Worm (Caenorhabditis elegans) whole organism, early embryonic: Measurements from ENCODE around the gene T22C8.6.

Source experiments
- B0310.2 ChIP-seq: sonication (generic microtip); optimal IDR thresholded peaks from 2 replicates; lab custom pipeline; 2016; ENCODE audit warnings: mild to moderate bottlenecking, missing genetic modification characterization, missing compliant biosample characterization
- F13C5.2 ChIP-seq: sonication (generic microtip); optimal IDR thresholded peaks from 2 replicates; lab custom pipeline; 2017; ENCODE audit warnings: mild to moderate bottlenecking, missing genetic modification characterization, inconsistent platforms, missing compliant biosample characterization
- aly-1 ChIP-seq: sonication (generic microtip); optimal IDR thresholded peaks from 2 replicates; lab custom pipeline; 2016; ENCODE audit warnings: missing genetic modification characterization, missing compliant biosample characterization
- ama-1 ChIP-seq: fragments of 150-350 bp; optimal IDR thresholded peaks from 2 replicates; lab custom pipeline; 2014
- ceh-13 ChIP-seq: fragments of 200-800 bp; sonication (Bioruptor generic); optimal IDR thresholded peaks from 2 replicates; lab custom pipeline; 2018; ENCODE audit warnings: mild to moderate bottlenecking, missing genetic modification characterization, missing compliant biosample characterization
- ceh-36 ChIP-seq: sonication (generic microtip); optimal IDR thresholded peaks from 2 replicates; lab custom pipeline; 2016; ENCODE audit warnings: missing genetic modification characterization, inconsistent platforms, missing compliant biosample characterization
- hmbx-1 ChIP-seq: sonication (generic microtip); optimal IDR thresholded peaks from 2 replicates; lab custom pipeline; 2016; ENCODE audit warnings: mild to moderate bottlenecking, missing genetic modification characterization, missing compliant biosample characterization
- hnd-1 ChIP-seq: sonication (generic microtip); optimal IDR thresholded peaks from 2 replicates; lab custom pipeline; 2016; ENCODE audit warnings: missing genetic modification characterization, missing compliant biosample characterization
- pes-1 ChIP-seq: fragments of 200-800 bp; sonication (Bioruptor generic); IDR thresholded peaks from 2 replicates; pipeline ENCODE4 v1.3.6; 2022; ENCODE audit warnings: missing genetic modification reagents, missing genetic modification characterization, missing compliant biosample characterization
- sea-1 ChIP-seq: fragments of 200-800 bp; sonication (Bioruptor generic); conservative IDR thresholded peaks from 2 replicates; pipeline ENCODE4 v1.3.6; 2022; ENCODE audit warnings: missing genetic modification characterization, missing compliant biosample characterization
- tra-4 ChIP-seq: sonication (generic microtip); optimal IDR thresholded peaks from 2 replicates; lab custom pipeline; 2017; ENCODE audit warnings: missing genetic modification characterization, missing compliant biosample characterization

DNA sequence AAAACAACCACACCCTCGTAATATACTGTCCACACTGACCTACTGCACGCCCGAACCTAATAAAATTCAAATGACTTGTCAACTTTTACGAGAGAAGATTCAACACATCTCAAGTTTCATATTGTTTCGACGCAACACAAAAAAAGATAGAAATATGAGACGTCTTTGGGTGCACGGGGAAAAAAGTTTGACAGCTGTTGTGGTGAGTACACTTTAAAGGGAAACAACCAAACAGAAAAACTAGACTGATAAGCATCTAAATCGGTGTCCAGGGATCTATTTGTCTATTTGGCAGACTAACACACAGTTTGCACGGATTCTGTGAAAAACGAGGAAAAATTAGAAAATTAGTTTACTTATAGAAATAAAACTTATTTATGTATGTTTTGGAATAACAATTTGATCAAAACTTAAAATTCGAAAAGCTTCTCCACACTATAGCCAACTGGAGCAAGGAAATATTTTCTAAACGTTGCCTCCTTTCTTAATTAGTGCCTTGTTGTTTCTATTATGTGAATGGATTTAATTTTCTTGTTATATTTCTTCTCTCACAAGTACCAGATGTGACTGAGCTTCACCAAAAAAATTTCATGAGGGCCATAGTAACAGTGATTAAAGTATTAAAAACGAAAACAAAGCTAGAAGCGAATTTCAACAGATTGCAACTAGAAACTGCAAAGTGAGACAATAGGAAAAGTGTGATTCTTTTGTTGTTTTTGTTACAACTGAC is 13.7 kb upstream of the T22C8.6 start:
- TF ChIP-seq ama-1 = no peak
- no peak for TF ChIP-seq hnd-1 (tag; lab: Kevin White, UChicago)
- TF ChIP-seq ceh-13 (GFP tag; lab: Kevin White, UChicago) = no peak
- no peak for TF ChIP-seq F13C5.2
- TF ChIP-seq tra-4 (tag; lab: Kevin White, UChicago) = no peak
- no peak for TF ChIP-seq sea-1 (GFP tag; lab: Robert Waterston, UW)
- TF ChIP-seq aly-1 (tag; lab: Kevin White, UChicago) = no peak
- no peak for TF ChIP-seq ceh-36 (tag; lab: Kevin White, UChicago)
- no peak for TF ChIP-seq B0310.2 (tag; lab: Kevin White, UChicago)
- TF ChIP-seq hmbx-1 (tag; lab: Kevin White, UChicago) = no peak
- no peak for TF ChIP-seq pes-1 (GFP tag; lab: Robert Waterston, UW)
